Worm (Caenorhabditis elegans) whole organism, midembryonic: ENCODE results near the gene chk-1.

Source experiments
- T22C8.4 ChIP-seq: fragments of 200-800 bp; sonication (Bioruptor generic); IDR thresholded peaks from 2 replicates; pipeline ENCODE4 v1.3.6; 2022; ENCODE audit warnings: missing genetic modification characterization, missing compliant biosample characterization
- cog-1 ChIP-seq: sonication (generic microtip); optimal IDR thresholded peaks from 2 replicates; lab custom pipeline; 2016; ENCODE audit warnings: missing genetic modification characterization, missing compliant biosample characterization
- flt-1 ChIP-seq: fragments of 200-800 bp; sonication (Bioruptor generic); IDR thresholded peaks from 2 replicates; pipeline ENCODE4 v1.3.6; 2022; ENCODE audit warnings: missing genetic modification characterization, missing compliant biosample characterization
- klf-2 ChIP-seq: fragments of 200-800 bp; sonication (Bioruptor generic); conservative IDR thresholded peaks from 2 replicates; pipeline ENCODE4 v1.3.6; 2022; ENCODE audit warnings: missing genetic modification reagents, missing genetic modification characterization, missing compliant biosample characterization
- med-1 ChIP-seq: sonication (generic microtip); optimal IDR thresholded peaks from 2 replicates; lab custom pipeline; 2017; ENCODE audit warnings: missing genetic modification characterization, mild to moderate bottlenecking, missing compliant biosample characterization, antibody characterized with exemption, missing genetic modification reagents; ENCODE audit not compliant: insufficient read depth
- ref-1 ChIP-seq: fragments of 200-800 bp; sonication (Bioruptor generic); conservative IDR thresholded peaks from 2 replicates; pipeline ENCODE4 v1.3.6; 2022; ENCODE audit warnings: missing genetic modification reagents, missing genetic modification characterization, missing compliant biosample characterization
- tab-1 ChIP-seq: fragments of 200-800 bp; sonication (Bioruptor generic); IDR thresholded peaks from 2 replicates; pipeline ENCODE4 v1.3.6; 2022; ENCODE audit warnings: missing genetic modification characterization, missing compliant biosample characterization
- ztf-23 ChIP-seq: fragments of 200-800 bp; sonication (Bioruptor generic); IDR thresholded peaks from 2 replicates; pipeline ENCODE4 v1.3.6; 2022; ENCODE audit warnings: missing genetic modification reagents, missing genetic modification characterization, missing compliant biosample characterization
- ztf-29 ChIP-seq: fragments of 200-800 bp; sonication (Bioruptor generic); IDR thresholded peaks from 2 replicates; pipeline ENCODE4 v1.3.6; 2022; ENCODE audit warnings: missing genetic modification reagents, missing genetic modification characterization, missing compliant biosample characterization

Gene chk-1

ce11 chrV:3789770-3790169, 30.5 kb upstream of the chk-1 start, which contains the start of gene R08F11.7:
TSS of gene R08F11.7 (plus strand) at chrV:3790070.
- TF ChIP-seq cog-1 (tag; lab: Kevin White, UChicago) (no peak), ztf-29 (GFP tag; lab: Robert Waterston, UW) (no peak), klf-2 (GFP tag; lab: Robert Waterston, UW) (no peak)

- TF ChIP-seq klf-2 (GFP tag; lab: Robert Waterston, UW) (no peak), cog-1 (tag; lab: Kevin White, UChicago) (no peak), tab-1 (GFP tag; lab: Robert Waterston, UW) (no peak), T22C8.4 (GFP tag; lab: Robert Waterston, UW) (no peak)
These were observed 29.3 kb upstream of the chk-1 start for ce11 chrV:3788538-3788937.

ce11 chrV:3784167-3784734, 25.0 kb upstream of the chk-1 start, which contains the start of gene R08F11.1:
TSS of gene R08F11.1 (minus strand) at chrV:3784217.
- no peak for TF ChIP-seq T22C8.4 (GFP tag; lab: Robert Waterston, UW)
- no peak for TF ChIP-seq tab-1 (GFP tag; lab: Robert Waterston, UW)
- no peak for TF ChIP-seq klf-2 (GFP tag; lab: Robert Waterston, UW)
- TF ChIP-seq cog-1 (tag; lab: Kevin White, UChicago): no peak
- no peak for TF ChIP-seq med-1 (GFP tag; lab: Kevin White, UChicago)

- TF ChIP-seq cog-1 (tag; lab: Kevin White, UChicago) (no peak), klf-2 (GFP tag; lab: Robert Waterston, UW) (no peak), ztf-23 (GFP tag; lab: Robert Waterston, UW) (no peak), ztf-29 (GFP tag; lab: Robert Waterston, UW) (no peak), flt-1 (GFP tag; lab: Robert Waterston, UW) (no peak), med-1 (GFP tag; lab: Kevin White, UChicago) (no peak), tab-1 (GFP tag; lab: Robert Waterston, UW) (no peak), ref-1 (no peak), T22C8.4 (GFP tag; lab: Robert Waterston, UW) (no peak)
These were observed 17.7 kb upstream of the chk-1 start for ce11 chrV:3776946-3777345.

ce11 chrV:3776086-3776589, 16.9 kb upstream of the chk-1 start, which contains the start of gene cysl-3:
TSS of gene cysl-3 (minus strand) at chrV:3776136.
- TF ChIP-seq flt-1 (GFP tag; lab: Robert Waterston, UW): no peak
- no peak for TF ChIP-seq med-1 (GFP tag; lab: Kevin White, UChicago)
- TF ChIP-seq T22C8.4 (GFP tag; lab: Robert Waterston, UW): no peak
- TF ChIP-seq klf-2 (GFP tag; lab: Robert Waterston, UW): no peak
- no peak for TF ChIP-seq ref-1

- TF ChIP-seq flt-1 (GFP tag; lab: Robert Waterston, UW): no peak
- TF ChIP-seq med-1 (GFP tag; lab: Kevin White, UChicago): no peak
- no peak for TF ChIP-seq ztf-29 (GFP tag; lab: Robert Waterston, UW)
- no peak for TF ChIP-seq ref-1
- no peak for TF ChIP-seq cog-1 (tag; lab: Kevin White, UChicago)
- no peak for TF ChIP-seq tab-1 (GFP tag; lab: Robert Waterston, UW)
- TF ChIP-seq klf-2 (GFP tag; lab: Robert Waterston, UW): no peak
- TF ChIP-seq T22C8.4 (GFP tag; lab: Robert Waterston, UW): no peak
- TF ChIP-seq ztf-23 (GFP tag; lab: Robert Waterston, UW): no peak
These were observed 15.4 kb upstream of the chk-1 start for ce11 chrV:3774653-3775052.

- TF ChIP-seq ztf-23 (GFP tag; lab: Robert Waterston, UW) (no peak), cog-1 (tag; lab: Kevin White, UChicago) (no peak)
These were observed 14.3 kb upstream of the chk-1 start for ce11 chrV:3773618-3774017.

- TF ChIP-seq med-1 (GFP tag; lab: Kevin White, UChicago) (no peak), ref-1 (no peak), tab-1 (GFP tag; lab: Robert Waterston, UW) (no peak), ztf-23 (GFP tag; lab: Robert Waterston, UW) (no peak), T22C8.4 (GFP tag; lab: Robert Waterston, UW) (no peak), klf-2 (GFP tag; lab: Robert Waterston, UW) (no peak), ztf-29 (GFP tag; lab: Robert Waterston, UW) (no peak), cog-1 (tag; lab: Kevin White, UChicago) (no peak), flt-1 (GFP tag; lab: Robert Waterston, UW) (no peak)
These were observed 12.4 kb upstream of the chk-1 start, which contains the start of the genes R08E5.1 and rips-1 for ce11 chrV:3771437-3772256. TSS of gene R08E5.1 (minus strand) at chrV:3771518. TSS of gene rips-1 (plus strand) at chrV:3772021.

- TF ChIP-seq med-1 (GFP tag; lab: Kevin White, UChicago) (no peak), tab-1 (GFP tag; lab: Robert Waterston, UW) (no peak), T22C8.4 (GFP tag; lab: Robert Waterston, UW) (no peak), ztf-29 (GFP tag; lab: Robert Waterston, UW) (no peak), cog-1 (tag; lab: Kevin White, UChicago) (no peak), ref-1 (no peak)
These were observed 9.0 kb upstream of the chk-1 start, which contains the start of gene R08E5.4 for ce11 chrV:3768270-3768669. TSS of gene R08E5.4 (plus strand) at chrV:3768570.
